Worm (Caenorhabditis elegans): ENCODE measurements around the gene srh-170.

ce11 chrV:15377903-15378302, 10.8 kb downstream of the srh-170 start, which contains the start of gene srh-122:
- no peak for TF ChIP-seq B0310.2 (tag; optimal IDR thresholded peaks at IDR 0.05)
- TF ChIP-seq ama-1 (optimal IDR thresholded peaks at IDR 0.05): no peak
- TF ChIP-seq aly-1 (tag; optimal IDR thresholded peaks at IDR 0.05): no peak
- no peak for TF ChIP-seq tbx-37 (GFP tag; conservative IDR thresholded peaks at IDR 0.05)
- TF ChIP-seq tra-4 (tag; optimal IDR thresholded peaks at IDR 0.05): no peak
- TF ChIP-seq pes-1 (GFP tag; IDR thresholded peaks at IDR 0.05): no peak
- TF ChIP-seq hmg-4 (GFP tag; optimal IDR thresholded peaks at IDR 0.05): no peak

Measured in whole organism, early embryonic.